Worm (Caenorhabditis elegans) whole organism, L4/young adult: Measurements from ENCODE around the gene gcy-4.

Experiments
- W03F9.2 ChIP-seq: fragments of 150-350 bp; optimal IDR thresholded peaks from 2 replicates; lab custom pipeline; 2014; ENCODE audit warnings: missing biosample characterization, missing genetic modification characterization
- dao-5 ChIP-seq: sonication (generic microtip); optimal IDR thresholded peaks from 2 replicates; lab custom pipeline; 2016; ENCODE audit warnings: missing genotype, missing genetic modification characterization, moderate library complexity, missing compliant biosample characterization
- him-1 ChIP-seq: sonication (generic microtip); optimal IDR thresholded peaks from 2 replicates; lab custom pipeline; 2016; ENCODE audit warnings: missing genotype, missing genetic modification reagents, missing genetic modification characterization, missing compliant biosample characterization

DNA sequence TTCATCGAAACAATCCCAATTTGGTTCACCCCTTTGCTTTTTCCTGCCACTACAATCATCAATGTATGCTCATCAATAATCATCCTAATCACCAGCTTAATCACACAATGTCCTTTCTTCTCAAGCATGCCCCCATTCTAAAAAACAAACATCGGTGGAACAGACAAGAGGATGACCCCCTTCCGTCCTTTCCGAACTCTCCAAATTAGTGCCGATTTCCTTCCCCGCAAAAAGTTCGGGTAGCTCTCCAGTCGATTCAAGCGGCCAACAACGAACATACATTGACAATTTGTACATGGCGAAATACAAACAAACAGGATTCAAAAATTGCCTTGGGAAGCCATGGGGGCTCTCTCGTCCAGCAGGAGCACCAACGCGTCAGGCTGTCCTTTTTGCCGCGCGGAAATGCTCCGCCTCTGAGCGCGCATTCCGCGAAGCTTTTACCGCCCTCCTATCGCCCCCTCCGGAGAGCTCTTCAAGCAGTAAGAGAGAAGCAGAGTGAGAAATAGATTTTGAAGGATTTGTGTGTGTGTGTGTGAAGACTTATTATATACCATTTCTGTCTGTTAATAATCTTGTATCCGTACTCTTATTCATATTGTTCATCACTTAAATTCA lies 17.1 kb upstream of the gcy-4 start, which contains the start of gene appg-1:
- TF ChIP-seq W03F9.2 (tag; lab: Kevin White, UChicago) (no peak), him-1 (tag; lab: Kevin White, UChicago) (no peak), dao-5 (tag; lab: Kevin White, UChicago) (no peak)
